Worm (Caenorhabditis elegans): ENCODE measurements around the gene aptf-2.
A peak's percentile ranks its signal among the peaks of the same experiment; 100 is the strongest.

Gene aptf-2

DNA sequence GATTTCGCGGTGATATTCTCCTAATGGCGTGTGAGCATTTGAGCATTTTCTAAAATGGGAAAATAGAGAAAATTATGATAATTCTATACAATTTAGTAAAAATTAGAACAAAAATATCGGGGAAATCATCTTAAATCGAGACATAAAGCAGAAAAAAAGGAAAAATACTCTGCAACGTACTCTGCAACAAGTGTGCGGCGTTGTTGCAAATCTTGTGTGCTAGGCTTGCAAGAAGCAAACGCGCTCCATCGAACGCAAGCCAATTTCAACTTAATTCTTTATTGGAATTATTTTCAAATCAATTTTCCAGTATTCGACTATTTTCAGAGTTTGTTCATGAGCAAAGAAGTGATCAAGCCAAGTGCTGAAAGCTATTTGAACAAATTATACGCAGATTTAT is 29.8 kb downstream of the aptf-2 start, which contains the start of the genes Y62E10A.20, Y62E10A.23 and mdt-9:
Gene Y62E10A.20, minus strand, starts transcription at position 49 of the 400 bp plus-strand sequence.
Gene Y62E10A.23, plus strand, starts transcription at position 282 of the 400 bp plus-strand sequence.
Gene mdt-9, plus strand, starts transcription at position 338 of the 400 bp plus-strand sequence.
- no peak for TF ChIP-seq ztf-4 (tag; optimal IDR thresholded peaks at IDR 0.05)
- no peak for TF ChIP-seq mml-1 (tag; optimal IDR thresholded peaks at IDR 0.05)
- no peak for TF ChIP-seq nhr-237 (tag; optimal IDR thresholded peaks at IDR 0.05)
- TF ChIP-seq nhr-25 (tag; optimal IDR thresholded peaks at IDR 0.05) = peak; percentile 72
- no peak for TF ChIP-seq nhr-28 (tag; optimal IDR thresholded peaks at IDR 0.05)
- TF ChIP-seq nhr-43 (tag; optimal IDR thresholded peaks at IDR 0.05; ENCODE audit: poor library complexity, severe bottlenecking) = peak; percentile 43
- TF ChIP-seq hmg-11 (tag; optimal IDR thresholded peaks at IDR 0.05) = peak; percentile 66
- TF ChIP-seq nhr-76 (tag; optimal IDR thresholded peaks at IDR 0.05) = no peak
- no peak for TF ChIP-seq nhr-12 (tag; optimal IDR thresholded peaks at IDR 0.05)
- TF ChIP-seq elt-1 (tag; optimal IDR thresholded peaks at IDR 0.05) = no peak
- no peak for TF ChIP-seq ZK546.5 (tag; optimal IDR thresholded peaks at IDR 0.05)
- no peak for TF ChIP-seq ztf-11 (tag; optimal IDR thresholded peaks at IDR 0.05)
- TF ChIP-seq lin-39 (tag; optimal IDR thresholded peaks at IDR 0.05) = peak; percentile 70
- TF ChIP-seq zag-1 (tag; optimal IDR thresholded peaks at IDR 0.05) = no peak
- no peak for TF ChIP-seq aly-2 (tag; optimal IDR thresholded peaks at IDR 0.05)
- TF ChIP-seq nhr-77 (tag; optimal IDR thresholded peaks at IDR 0.05) = no peak
- TF ChIP-seq ceh-9 (tag; optimal IDR thresholded peaks at IDR 0.05) = no peak
- TF ChIP-seq daf-12 (tag; optimal IDR thresholded peaks at IDR 0.05) = no peak
- TF ChIP-seq elt-3 (tag; optimal IDR thresholded peaks at IDR 0.05) = no peak
- no peak for TF ChIP-seq sea-2 (GFP tag; optimal IDR thresholded peaks at IDR 0.05)
- peak; percentile 9 for TF ChIP-seq pqm-1 (tag; optimal IDR thresholded peaks at IDR 0.05)
- TF ChIP-seq ceh-82 (tag; optimal IDR thresholded peaks at IDR 0.05) = no peak
- TF ChIP-seq nhr-11 (tag; optimal IDR thresholded peaks at IDR 0.05) = no peak
- no peak for TF ChIP-seq ceh-16 (tag; optimal IDR thresholded peaks at IDR 0.05)
- TF ChIP-seq eor-1 (tag; optimal IDR thresholded peaks at IDR 0.05) = no peak
- TF ChIP-seq nhr-67 (tag; optimal IDR thresholded peaks at IDR 0.05) = no peak
- peak; percentile 32 for TF ChIP-seq skn-1 (tag; optimal IDR thresholded peaks at IDR 0.05)
- TF ChIP-seq nfya-1 (tag; optimal IDR thresholded peaks at IDR 0.05; ENCODE audit: insufficient read depth) = peak; percentile 82
- TF ChIP-seq unc-39 (tag; optimal IDR thresholded peaks at IDR 0.05) = no peak
- no peak for TF ChIP-seq fos-1 (tag; optimal IDR thresholded peaks at IDR 0.05)
- peak; percentile 53 for TF ChIP-seq R02D3.7 (tag; optimal IDR thresholded peaks at IDR 0.05)
- no peak for TF ChIP-seq fkh-2 (tag; optimal IDR thresholded peaks at IDR 0.05)
- peak; percentile 14 for TF ChIP-seq fkh-10 (GFP tag; optimal IDR thresholded peaks at IDR 0.05)
- TF ChIP-seq nhr-23 (tag; optimal IDR thresholded peaks at IDR 0.05) = peak; percentile 81
- no peak for TF ChIP-seq unc-62 (GFP tag; optimal IDR thresholded peaks at IDR 0.05)
- no peak for TF ChIP-seq mdl-1 (tag; optimal IDR thresholded peaks at IDR 0.05)
- TF ChIP-seq ama-1 (optimal IDR thresholded peaks at IDR 0.05) = peak; percentile 9
- peak; percentile 28 for TF ChIP-seq elt-2 (tag; optimal IDR thresholded peaks at IDR 0.05)
- TF ChIP-seq lsy-12 (tag; optimal IDR thresholded peaks at IDR 0.05) = no peak
- TF ChIP-seq egl-27 (tag; optimal IDR thresholded peaks at IDR 0.05) = no peak
- TF ChIP-seq jun-1 (tag; optimal IDR thresholded peaks at IDR 0.05) = no peak
- peak; percentile 95 for TF ChIP-seq egl-5 (tag; optimal IDR thresholded peaks at IDR 0.05)
- TF ChIP-seq ceh-28 (tag; optimal IDR thresholded peaks at IDR 0.05) = peak; percentile 54
- no peak for TF ChIP-seq tbx-2 (tag; optimal IDR thresholded peaks at IDR 0.05)
- peak; percentile 87 for TF ChIP-seq pha-4 (tag; optimal IDR thresholded peaks at IDR 0.05)
- TF ChIP-seq snpc-4 (tag; optimal IDR thresholded peaks at IDR 0.05) = peak; percentile 11
- TF ChIP-seq lin-15B (tag; optimal IDR thresholded peaks at IDR 0.05) = peak; percentile 92
